Fruit fly (Drosophila melanogaster) whole organism, embryonic: ENCODE results near the gene Actn3.
A peak's percentile ranks its signal among the peaks of the same experiment; 100 is the strongest.

Experiments used
- Asciz ChIP-seq: fragments of 200-800 bp; sonication (Bioruptor generic); optimal IDR thresholded peaks from 2 replicates; lab custom pipeline; 2017; ENCODE audit warnings: missing biosample characterization, mild to moderate bottlenecking, missing genetic modification characterization, missing genetic modification reagents
- Blimp-1 ChIP-seq: fragments of 200-800 bp; sonication (Bioruptor generic); optimal IDR thresholded peaks from 3 replicates; lab custom pipeline; 2018; ENCODE audit warnings: missing biosample characterization, missing genetic modification characterization, mild to moderate bottlenecking, moderate library complexity, missing genetic modification reagents
- CG10147 ChIP-seq: fragments of 200-800 bp; sonication (Bioruptor generic); optimal IDR thresholded peaks from 2 replicates; lab custom pipeline; 2019; ENCODE audit warnings: missing biosample characterization, mild to moderate bottlenecking, missing genetic modification characterization, moderate library complexity
- CG10267 ChIP-seq: fragments of 200-800 bp; sonication (Bioruptor generic); optimal IDR thresholded peaks from 2 replicates; lab custom pipeline; 2018; ENCODE audit warnings: missing biosample characterization, mild to moderate bottlenecking, missing genetic modification characterization, moderate library complexity
- CG10431 ChIP-seq: fragments of 200-800 bp; sonication (Bioruptor generic); optimal IDR thresholded peaks from 3 replicates; lab custom pipeline; 2018; ENCODE audit warnings: missing biosample characterization, mild to moderate bottlenecking, missing genetic modification characterization
- CG10654 ChIP-seq: fragments of 200-800 bp; sonication (Bioruptor generic); optimal IDR thresholded peaks from 2 replicates; lab custom pipeline; 2016; ENCODE audit warnings: missing biosample characterization, missing genetic modification characterization
- CG11695 ChIP-seq: fragments of 200-800 bp; sonication (Bioruptor generic); IDR thresholded peaks from 3 replicates; pipeline ENCODE4 v1.3.6; 2022; ENCODE audit warnings: missing biosample characterization, missing genetic modification characterization
- CG12659 ChIP-seq: fragments of 200-800 bp; sonication (Bioruptor generic); optimal IDR thresholded peaks from 3 replicates; lab custom pipeline; 2017; ENCODE audit warnings: mild to moderate bottlenecking, missing biosample characterization, missing genetic modification reagents, missing genetic modification characterization
- CG12942 ChIP-seq: fragments of 200-800 bp; sonication (Bioruptor generic); optimal IDR thresholded peaks from 3 replicates; lab custom pipeline; 2016; ENCODE audit warnings: missing biosample characterization, missing genetic modification characterization
- CG13775 ChIP-seq: fragments of 200-800 bp; sonication (Bioruptor generic); optimal IDR thresholded peaks from 3 replicates; lab custom pipeline; 2017; ENCODE audit warnings: missing biosample characterization, mild to moderate bottlenecking, missing genetic modification characterization
- CG14710 ChIP-seq: fragments of 200-800 bp; sonication (Bioruptor generic); optimal IDR thresholded peaks from 3 replicates; lab custom pipeline; 2019; ENCODE audit warnings: missing biosample characterization, mild to moderate bottlenecking, missing genetic modification characterization, moderate library complexity
- CG16815 ChIP-seq: fragments of 200-800 bp; sonication (Bioruptor generic); optimal IDR thresholded peaks from 3 replicates; lab custom pipeline; 2017; ENCODE audit warnings: missing biosample characterization, mild to moderate bottlenecking, missing genetic modification characterization
- CG17802 ChIP-seq: fragments of 200-800 bp; sonication (Bioruptor generic); optimal IDR thresholded peaks from 2 replicates; lab custom pipeline; 2018; ENCODE audit warnings: missing biosample characterization, mild to moderate bottlenecking, missing genetic modification characterization, moderate library complexity
- CG2129 ChIP-seq: fragments of 200-800 bp; sonication (Bioruptor generic); IDR thresholded peaks from 2 replicates; pipeline ENCODE4 v1.3.6; 2022; ENCODE audit warnings: missing biosample characterization, missing genetic modification characterization; ENCODE audit not compliant: partially characterized antibody
- CG3065 ChIP-seq: fragments of 200-800 bp; sonication (Bioruptor generic); optimal IDR thresholded peaks from 2 replicates; lab custom pipeline; 2016; ENCODE audit warnings: missing biosample characterization, missing genetic modification characterization
- CG34422 ChIP-seq: fragments of 200-800 bp; sonication (Bioruptor generic); IDR thresholded peaks from 3 replicates; pipeline ENCODE4 v1.3.6; 2022; ENCODE audit warnings: missing biosample characterization, missing genetic modification characterization
- CG42726 ChIP-seq: fragments of 200-800 bp; sonication (Bioruptor generic); IDR thresholded peaks from 2 replicates; pipeline ENCODE4 v1.3.6; 2022; ENCODE audit warnings: missing biosample characterization, missing genetic modification characterization; ENCODE audit not compliant: partially characterized antibody
- CG4820 ChIP-seq: fragments of 200-800 bp; sonication (Bioruptor generic); optimal IDR thresholded peaks from 3 replicates; lab custom pipeline; 2016; ENCODE audit warnings: missing biosample characterization, missing genetic modification characterization
- CG6689 ChIP-seq: fragments of 200-800 bp; sonication (Bioruptor generic); IDR thresholded peaks from 2 replicates; pipeline ENCODE4 v1.3.6; 2022; ENCODE audit warnings: missing biosample characterization, missing genetic modification characterization
- CG8765 ChIP-seq: fragments of 200-800 bp; sonication (Bioruptor generic); IDR thresholded peaks from 2 replicates; pipeline ENCODE4 v1.3.6; 2022; ENCODE audit warnings: missing biosample characterization, missing genetic modification characterization
- Dbx ChIP-seq: fragments of 200-800 bp; sonication (Bioruptor generic); IDR thresholded peaks from 3 replicates; pipeline ENCODE4 v1.3.6; 2022; ENCODE audit warnings: missing biosample characterization, missing genetic modification characterization
- Ets65A ChIP-seq: fragments of 200-800 bp; sonication (Bioruptor generic); peaks from one replicate; lab custom pipeline; 2016; ENCODE audit warnings: missing biosample characterization, missing genetic modification characterization
- Kr ChIP-seq: fragments of 200-800 bp; sonication (Bioruptor generic); optimal IDR thresholded peaks from 2 replicates; lab custom pipeline; 2017; ENCODE audit warnings: missing biosample characterization, mild to moderate bottlenecking, missing genetic modification characterization
- MTF-1 ChIP-seq: fragments of 200-800 bp; sonication (Bioruptor generic); optimal IDR thresholded peaks from 2 replicates; lab custom pipeline; 2018; ENCODE audit warnings: missing biosample characterization, mild to moderate bottlenecking, missing genetic modification characterization, borderline replicate concordance
- Mes4 ChIP-seq: fragments of 200-800 bp; sonication (Bioruptor generic); optimal IDR thresholded peaks from 2 replicates; lab custom pipeline; 2016; ENCODE audit warnings: missing biosample characterization, missing genetic modification characterization
- NC2α ChIP-seq: fragments of 200-800 bp; sonication (Bioruptor generic); optimal IDR thresholded peaks from 2 replicates; lab custom pipeline; 2016; ENCODE audit warnings: missing biosample characterization, missing genetic modification characterization
- Neu2 ChIP-seq: fragments of 200-800 bp; sonication (Bioruptor generic); optimal IDR thresholded peaks from 3 replicates; lab custom pipeline; 2016; ENCODE audit warnings: missing biosample characterization, missing genetic modification characterization, borderline replicate concordance
- NfI ChIP-seq: fragments of 200-800 bp; sonication (Bioruptor generic); optimal IDR thresholded peaks from 3 replicates; lab custom pipeline; 2018; ENCODE audit warnings: missing biosample characterization, mild to moderate bottlenecking, missing genetic modification characterization, moderate library complexity
- Ravus ChIP-seq: fragments of 200-800 bp; sonication (Bioruptor generic); IDR thresholded peaks from 2 replicates; pipeline ENCODE4 v1.3.6; 2022; ENCODE audit warnings: missing biosample characterization, missing genetic modification characterization
- Tbp ChIP-seq: fragments of >200 bp; optimal IDR thresholded peaks from 2 replicates; lab custom pipeline; 2018; ENCODE audit warnings: missing biosample characterization, missing genetic modification characterization
- Vsx1 ChIP-seq: fragments of 200-800 bp; sonication (Bioruptor generic); optimal IDR thresholded peaks from 2 replicates; lab custom pipeline; 2017; ENCODE audit warnings: missing biosample characterization, mild to moderate bottlenecking, missing genetic modification characterization, missing genetic modification reagents
- bbx ChIP-seq: fragments of 200-800 bp; sonication (Bioruptor generic); IDR thresholded peaks from 2 replicates; pipeline ENCODE4 v1.3.6; 2022; ENCODE audit warnings: missing biosample characterization, missing genetic modification characterization; ENCODE audit not compliant: partially characterized antibody
- ci ChIP-seq: fragments of 200-800 bp; sonication (Bioruptor generic); IDR thresholded peaks from 3 replicates; pipeline ENCODE4 v1.3.6; 2022; ENCODE audit warnings: missing biosample characterization, missing genetic modification characterization
- dpn ChIP-seq, 2 experiments: fragments of 200-800 bp; sonication (Bioruptor generic); optimal IDR thresholded peaks; 3 replicates each; lab custom pipeline; 2016; ENCODE audit warnings: missing biosample characterization in 2 of 2, missing genetic modification characterization in 2 of 2
- ewg ChIP-seq: fragments of 200-800 bp; sonication (Bioruptor generic); optimal IDR thresholded peaks from 3 replicates; lab custom pipeline; 2017; ENCODE audit warnings: mild to moderate bottlenecking, missing biosample characterization, missing genetic modification reagents, missing genetic modification characterization
- gro ChIP-seq: fragments of 200-800 bp; sonication (Bioruptor generic); optimal IDR thresholded peaks from 2 replicates; lab custom pipeline; 2016; ENCODE audit warnings: missing biosample characterization, missing genetic modification characterization
- hkb ChIP-seq, 2 experiments: fragments of 200-800 bp in 1 of 2; fragments of >200 bp in 1 of 2; sonication (Bioruptor generic) in 1 of 2; IDR thresholded peaks in 1 of 2; optimal IDR thresholded peaks in 1 of 2; 2 replicates each; pipeline versions ENCODE4 v1.3.6 to Lab custom; 2017 to 2022; ENCODE audit warnings: missing biosample characterization in 1 of 2, missing genetic modification characterization in 1 of 2
- hth ChIP-seq: fragments of >200 bp; optimal IDR thresholded peaks from 2 replicates; lab custom pipeline; 2017; ENCODE audit warnings: inconsistent platforms
- kay ChIP-seq: fragments of 200-800 bp; sonication (Bioruptor generic); optimal IDR thresholded peaks from 2 replicates; lab custom pipeline; 2016; ENCODE audit warnings: missing biosample characterization, missing genetic modification characterization
- klu ChIP-seq: fragments of 200-800 bp; sonication (Bioruptor generic); IDR thresholded peaks from 2 replicates; pipeline ENCODE4 v1.3.6; 2022; ENCODE audit warnings: missing biosample characterization, missing genetic modification characterization
- lab ChIP-seq: fragments of 200-800 bp; sonication (Bioruptor generic); optimal IDR thresholded peaks from 3 replicates; lab custom pipeline; 2017; ENCODE audit warnings: missing biosample characterization, missing genetic modification characterization, mild to moderate bottlenecking, moderate library complexity, missing genetic modification reagents
- odd ChIP-seq: fragments of 200-800 bp; sonication (Bioruptor generic); optimal IDR thresholded peaks from 2 replicates; lab custom pipeline; 2017; ENCODE audit warnings: missing biosample characterization, mild to moderate bottlenecking, missing genetic modification characterization
- pb ChIP-seq: fragments of 200-800 bp; sonication (Bioruptor generic); optimal IDR thresholded peaks from 3 replicates; lab custom pipeline; 2016; ENCODE audit warnings: missing biosample characterization, missing genetic modification characterization
- pum ChIP-seq: fragments of 200-800 bp; sonication (Bioruptor generic); optimal IDR thresholded peaks from 2 replicates; lab custom pipeline; 2016; ENCODE audit warnings: missing biosample characterization, missing genetic modification characterization
- ro ChIP-seq: fragments of 200-800 bp; sonication (Bioruptor generic); IDR thresholded peaks from 2 replicates; pipeline ENCODE4 v1.3.6; 2022; ENCODE audit warnings: missing biosample characterization, missing genetic modification characterization
- run ChIP-seq: fragments of 200-800 bp; sonication (Bioruptor generic); optimal IDR thresholded peaks from 3 replicates; lab custom pipeline; 2018; ENCODE audit warnings: missing biosample characterization, mild to moderate bottlenecking, missing genetic modification characterization
- scrt ChIP-seq: fragments of 200-800 bp; sonication (Bioruptor generic); optimal IDR thresholded peaks from 2 replicates; lab custom pipeline; 2018; ENCODE audit warnings: missing biosample characterization, mild to moderate bottlenecking, missing genetic modification characterization, moderate library complexity
- sna ChIP-seq: fragments of 200-800 bp; sonication (Bioruptor generic); IDR thresholded peaks from 2 replicates; pipeline ENCODE4 v1.3.6; 2022; ENCODE audit warnings: missing biosample characterization, missing genetic modification characterization; ENCODE audit not compliant: partially characterized antibody
- sqz ChIP-seq: fragments of 200-800 bp; sonication (Bioruptor generic); optimal IDR thresholded peaks from 3 replicates; lab custom pipeline; 2018; ENCODE audit warnings: missing biosample characterization, mild to moderate bottlenecking, missing genetic modification characterization
- tin ChIP-seq: fragments of 200-800 bp; sonication (Bioruptor generic); optimal IDR thresholded peaks from 3 replicates; lab custom pipeline; 2016; ENCODE audit warnings: missing biosample characterization, missing genetic modification characterization
- twi ChIP-seq: fragments of 200-800 bp; optimal IDR thresholded peaks from 2 replicates; lab custom pipeline; 2019; ENCODE audit warnings: missing biosample characterization, mild to moderate bottlenecking, missing genetic modification characterization, moderate library complexity

Actn3 gene

dm6 chr3R:16991781-16992180, 14.2 kb upstream of the Actn3 start, which contains the start of gene EMC2B (continued):
- no peak for TF ChIP-seq ci
- peak; percentile 39 for TF ChIP-seq pb
- TF ChIP-seq CG13775 (GFP tag; lab: Kevin White, UChicago) = peak; percentile 37
- no peak for TF ChIP-seq CG34422 (GFP tag; lab: Robert Waterston, UW)
- TF ChIP-seq klu (GFP tag; lab: Robert Waterston, UW) = no peak
- no peak for TF ChIP-seq CG12942 (GFP tag; lab: Kevin White, UChicago)
- no peak for TF ChIP-seq Ravus (GFP tag; lab: Robert Waterston, UW)
- TF ChIP-seq gro = peak; percentile 40
- no peak for TF ChIP-seq scrt (GFP tag; lab: Kevin White, UChicago)
- TF ChIP-seq ro = no peak
- peak; percentile 40 for TF ChIP-seq CG14710
- TF ChIP-seq CG16815 (GFP tag; lab: Kevin White, UChicago) = no peak
- TF ChIP-seq CG10431 = no peak
- TF ChIP-seq Asciz (GFP tag; lab: Kevin White, UChicago) = no peak
- TF ChIP-seq twi (tag; lab: Kevin White, UChicago) = no peak
- no peak for TF ChIP-seq CG10147 (GFP tag; lab: Kevin White, UChicago)
- no peak for TF ChIP-seq Vsx1 (GFP tag; lab: Kevin White, UChicago)
- TF ChIP-seq CG17802 (tag; lab: Kevin White, UChicago) = no peak
- no peak for TF ChIP-seq hkb (optimal IDR thresholded peaks at IDR 0.05; lab: Kevin White, UChicago)
- TF ChIP-seq hkb (GFP tag; IDR thresholded peaks at IDR 0.05; lab: Robert Waterston, UW) = no peak
- no peak for TF ChIP-seq CG2129 (GFP tag; lab: Robert Waterston, UW)
- no peak for TF ChIP-seq NC2α (GFP tag; lab: Kevin White, UChicago)
- TF ChIP-seq Tbp (GFP tag; lab: Kevin White, UChicago) = no peak
- no peak for TF ChIP-seq run (tag; lab: Kevin White, UChicago)
- no peak for TF ChIP-seq CG8765 (GFP tag; lab: Robert Waterston, UW)
- TF ChIP-seq kay (GFP tag; lab: Kevin White, UChicago) = no peak
- TF ChIP-seq CG42726 (GFP tag; lab: Robert Waterston, UW) = no peak
- TF ChIP-seq CG12659 (GFP tag; lab: Kevin White, UChicago) = peak; percentile 65
- peak; percentile 29 for TF ChIP-seq CG10267 (tag; lab: Kevin White, UChicago)
- no peak for TF ChIP-seq MTF-1 (GFP tag; lab: Kevin White, UChicago)
- no peak for TF ChIP-seq Blimp-1 (GFP tag; lab: Kevin White, UChicago)
- TF ChIP-seq bbx (GFP tag; lab: Robert Waterston, UW) = no peak
- peak; percentile 94 for TF ChIP-seq Ets65A (GFP tag; lab: Kevin White, UChicago)
- TF ChIP-seq Mes4 (GFP tag; lab: Kevin White, UChicago) = no peak
- no peak for TF ChIP-seq CG6689 (GFP tag; lab: Robert Waterston, UW)
- TF ChIP-seq dpn (GFP tag; optimal IDR thresholded peaks at IDR 0.05; lab: Kevin White, UChicago) = peak; percentile 46 to 62
- TF ChIP-seq tin = peak; percentile 23
- TF ChIP-seq lab (GFP tag; lab: Kevin White, UChicago) = peak; percentile 31
- no peak for TF ChIP-seq CG3065
- TF ChIP-seq CG10654 (GFP tag; lab: Kevin White, UChicago) = no peak
- TF ChIP-seq CG4820 (GFP tag; lab: Kevin White, UChicago) = no peak
- no peak for TF ChIP-seq CG11695 (GFP tag; lab: Robert Waterston, UW)
- no peak for TF ChIP-seq ewg (GFP tag; lab: Kevin White, UChicago)
- peak; percentile 65 for TF ChIP-seq pum (GFP tag; lab: Kevin White, UChicago)
- no peak for TF ChIP-seq sqz
- no peak for TF ChIP-seq odd
- peak; percentile 36 for TF ChIP-seq NfI (GFP tag; lab: Kevin White, UChicago)
- TF ChIP-seq Kr (GFP tag; lab: Kevin White, UChicago) = no peak
- no peak for TF ChIP-seq sna (GFP tag; lab: Robert Waterston, UW)
- no peak for TF ChIP-seq hth
- TF ChIP-seq Neu2 (GFP tag; lab: Kevin White, UChicago) = no peak
- no peak for TF ChIP-seq Dbx (GFP tag; lab: Robert Waterston, UW)
